Fruit fly (Drosophila melanogaster) whole organism, embryonic: Measurements from ENCODE around the gene neur.

Source experiments
- Bgb ChIP-seq: fragments of 200-800 bp; sonication (Bioruptor generic); IDR thresholded peaks from 2 replicates; pipeline ENCODE4 v1.3.6; 2022; ENCODE audit warnings: missing biosample characterization, missing genetic modification characterization; ENCODE audit not compliant: partially characterized antibody
- Bteb2 ChIP-seq: fragments of 200-800 bp; sonication (Bioruptor generic); optimal IDR thresholded peaks from 2 replicates; lab custom pipeline; 2016; ENCODE audit warnings: missing biosample characterization, missing genetic modification characterization
- CG10654 ChIP-seq: fragments of 200-800 bp; sonication (Bioruptor generic); optimal IDR thresholded peaks from 2 replicates; lab custom pipeline; 2016; ENCODE audit warnings: missing biosample characterization, missing genetic modification characterization
- CG11695 ChIP-seq: fragments of 200-800 bp; sonication (Bioruptor generic); IDR thresholded peaks from 3 replicates; pipeline ENCODE4 v1.3.6; 2022; ENCODE audit warnings: missing biosample characterization, missing genetic modification characterization
- CG12299 ChIP-seq: fragments of 200-800 bp; sonication (Bioruptor generic); optimal IDR thresholded peaks from 2 replicates; lab custom pipeline; 2018; ENCODE audit warnings: missing biosample characterization, mild to moderate bottlenecking, missing genetic modification characterization
- CG13123 ChIP-seq: fragments of 200-800 bp; sonication (Bioruptor generic); optimal IDR thresholded peaks from 2 replicates; lab custom pipeline; 2016; ENCODE audit warnings: missing biosample characterization, missing genetic modification characterization
- CG13775 ChIP-seq: fragments of 200-800 bp; sonication (Bioruptor generic); optimal IDR thresholded peaks from 3 replicates; lab custom pipeline; 2017; ENCODE audit warnings: missing biosample characterization, mild to moderate bottlenecking, missing genetic modification characterization
- CG13894 ChIP-seq: fragments of 200-800 bp; sonication (Bioruptor generic); optimal IDR thresholded peaks from 3 replicates; lab custom pipeline; 2018; ENCODE audit warnings: missing biosample characterization, mild to moderate bottlenecking, missing genetic modification characterization, moderate library complexity
- CG14050 ChIP-seq: fragments of 200-800 bp; sonication (Bioruptor generic); IDR thresholded peaks from 3 replicates; pipeline ENCODE4 v1.3.6; 2022; ENCODE audit warnings: missing biosample characterization, missing genetic modification characterization
- CG15514 ChIP-seq: fragments of 200-800 bp; sonication (Bioruptor generic); optimal IDR thresholded peaks from 3 replicates; lab custom pipeline; 2017; ENCODE audit warnings: missing biosample characterization, missing genetic modification characterization, mild to moderate bottlenecking, moderate library complexity, missing genetic modification reagents
- CG17361 ChIP-seq: fragments of 200-800 bp; sonication (Bioruptor generic); IDR thresholded peaks from 3 replicates; pipeline ENCODE4 v1.3.6; 2022; ENCODE audit warnings: missing biosample characterization, missing genetic modification characterization
- CG18262 ChIP-seq: fragments of 200-800 bp; optimal IDR thresholded peaks from 3 replicates; lab custom pipeline; 2019; ENCODE audit warnings: missing biosample characterization, mild to moderate bottlenecking, missing genetic modification characterization, moderate library complexity
- CG2129 ChIP-seq: fragments of 200-800 bp; sonication (Bioruptor generic); IDR thresholded peaks from 2 replicates; pipeline ENCODE4 v1.3.6; 2022; ENCODE audit warnings: missing biosample characterization, missing genetic modification characterization; ENCODE audit not compliant: partially characterized antibody
- CG3407 ChIP-seq: fragments of 200-800 bp; sonication (Bioruptor generic); optimal IDR thresholded peaks from 2 replicates; lab custom pipeline; 2018; ENCODE audit warnings: missing biosample characterization, mild to moderate bottlenecking, missing genetic modification characterization
- CG34422 ChIP-seq: fragments of 200-800 bp; sonication (Bioruptor generic); IDR thresholded peaks from 3 replicates; pipeline ENCODE4 v1.3.6; 2022; ENCODE audit warnings: missing biosample characterization, missing genetic modification characterization
- CG43689 ChIP-seq: fragments of 200-800 bp; sonication (Bioruptor generic); IDR thresholded peaks from 2 replicates; pipeline ENCODE4 v1.3.6; 2022; ENCODE audit warnings: missing biosample characterization, missing genetic modification characterization
- CG4854 ChIP-seq: fragments of 200-800 bp; sonication (Bioruptor generic); optimal IDR thresholded peaks from 2 replicates; lab custom pipeline; 2016; ENCODE audit warnings: missing biosample characterization, missing genetic modification characterization, inconsistent platforms
- CG6272 ChIP-seq: fragments of 200-800 bp; sonication (Bioruptor generic); IDR thresholded peaks from 2 replicates; pipeline ENCODE4 v1.3.6; 2022; ENCODE audit warnings: missing biosample characterization, missing genetic modification characterization
- CG6683 ChIP-seq: fragments of 200-800 bp; sonication (Bioruptor generic); optimal IDR thresholded peaks from 2 replicates; lab custom pipeline; 2017; ENCODE audit warnings: missing biosample characterization, mild to moderate bottlenecking, missing genetic modification characterization, missing genetic modification reagents
- CG7786 ChIP-seq: fragments of 200-800 bp; sonication (Bioruptor generic); optimal IDR thresholded peaks from 2 replicates; lab custom pipeline; 2016; ENCODE audit warnings: missing biosample characterization, missing genetic modification characterization
- CG8478 ChIP-seq: fragments of >200 bp; optimal IDR thresholded peaks from 2 replicates; lab custom pipeline; 2018
- CTCF ChIP-seq: fragments of 200-800 bp; sonication (Bioruptor generic); optimal IDR thresholded peaks from 2 replicates; lab custom pipeline; 2017; ENCODE audit warnings: missing biosample characterization, mild to moderate bottlenecking, missing genetic modification characterization, moderate library complexity
- D19B ChIP-seq: fragments of 200-800 bp; sonication (Bioruptor generic); optimal IDR thresholded peaks from 2 replicates; lab custom pipeline; 2017; ENCODE audit warnings: missing biosample characterization, mild to moderate bottlenecking, missing genetic modification characterization
- Eip74EF ChIP-seq, 2 experiments: fragments of 200-800 bp in 1 of 2; fragments of >200 bp in 1 of 2; sonication (Bioruptor generic) in 1 of 2; optimal IDR thresholded peaks; 2 replicates each; lab custom pipeline; 2017 to 2019; ENCODE audit warnings: missing biosample characterization in 2 of 2, missing genetic modification characterization in 2 of 2, mild to moderate bottlenecking in 1 of 2, moderate library complexity in 1 of 2
- HLH3B ChIP-seq: fragments of 200-800 bp; sonication (Bioruptor generic); IDR thresholded peaks from 2 replicates; pipeline ENCODE4 v1.3.6; 2022; ENCODE audit warnings: missing biosample characterization, missing genetic modification characterization
- Meics ChIP-seq: fragments of 200-800 bp; sonication (Bioruptor generic); optimal IDR thresholded peaks from 2 replicates; lab custom pipeline; 2017; ENCODE audit warnings: missing biosample characterization, mild to moderate bottlenecking, missing genetic modification characterization
- Nf-YC ChIP-seq: fragments of 200-800 bp; optimal IDR thresholded peaks from 3 replicates; lab custom pipeline; 2019; ENCODE audit warnings: missing biosample characterization, mild to moderate bottlenecking, missing genetic modification characterization, moderate library complexity
- Oaz ChIP-seq: fragments of 200-800 bp; sonication (Bioruptor generic); IDR thresholded peaks from 2 replicates; pipeline ENCODE4 v1.3.6; 2022; ENCODE audit warnings: missing biosample characterization, missing genetic modification characterization
- Scr ChIP-seq: fragments of 200-800 bp; sonication (Bioruptor generic); IDR thresholded peaks from 2 replicates; pipeline ENCODE4 v1.3.6; 2022; ENCODE audit warnings: missing biosample characterization, missing genetic modification characterization; ENCODE audit not compliant: partially characterized antibody
- Sry-δ ChIP-seq: fragments of 200-800 bp; sonication (Bioruptor generic); optimal IDR thresholded peaks from 2 replicates; lab custom pipeline; 2016; ENCODE audit warnings: missing biosample characterization, missing genetic modification characterization
- Trl ChIP-seq, 3 experiments: fragments of >200 bp in 2 of 3; fragments of 200-800 bp in 1 of 3; sonication (Bioruptor generic) in 1 of 3; optimal IDR thresholded peaks; 2 replicates in 1 of 3; 3 replicates in 2 of 3; lab custom pipeline; 2016 to 2017; ENCODE audit warnings: missing biosample characterization in 1 of 3, missing genetic modification characterization in 1 of 3
- Usf ChIP-seq: fragments of 200-800 bp; sonication (Bioruptor generic); optimal IDR thresholded peaks from 2 replicates; lab custom pipeline; 2017; ENCODE audit warnings: missing genotype, missing biosample characterization, missing genetic modification characterization
- abd-A ChIP-seq: fragments of 200-800 bp; sonication (Bioruptor generic); optimal IDR thresholded peaks from 3 replicates; lab custom pipeline; 2019; ENCODE audit warnings: missing biosample characterization, mild to moderate bottlenecking, missing genetic modification characterization, moderate library complexity
- chif ChIP-seq, 2 experiments: fragments of 200-800 bp; sonication (Bioruptor generic); optimal IDR thresholded peaks; 3 replicates each; lab custom pipeline; 2016; ENCODE audit warnings: missing biosample characterization in 2 of 2, missing genetic modification characterization in 2 of 2
- dmrt99B ChIP-seq: fragments of 200-800 bp; sonication (Bioruptor generic); optimal IDR thresholded peaks from 2 replicates; lab custom pipeline; 2018; ENCODE audit warnings: missing biosample characterization, mild to moderate bottlenecking, missing genetic modification characterization, moderate library complexity
- fd3F ChIP-seq: fragments of 200-800 bp; sonication (Bioruptor generic); optimal IDR thresholded peaks from 2 replicates; lab custom pipeline; 2018; ENCODE audit warnings: missing biosample characterization, mild to moderate bottlenecking, missing genetic modification characterization, moderate library complexity
- gcm ChIP-seq: fragments of 200-800 bp; sonication (Bioruptor generic); optimal IDR thresholded peaks from 2 replicates; lab custom pipeline; 2019; ENCODE audit warnings: missing biosample characterization, mild to moderate bottlenecking, missing genetic modification characterization, moderate library complexity
- gcm2 ChIP-seq: fragments of 200-800 bp; sonication (Bioruptor generic); optimal IDR thresholded peaks from 2 replicates; lab custom pipeline; 2016; ENCODE audit warnings: missing biosample characterization, missing genetic modification characterization
- kay ChIP-seq: fragments of 200-800 bp; sonication (Bioruptor generic); optimal IDR thresholded peaks from 2 replicates; lab custom pipeline; 2016; ENCODE audit warnings: missing biosample characterization, missing genetic modification characterization
- klu ChIP-seq: fragments of 200-800 bp; sonication (Bioruptor generic); IDR thresholded peaks from 2 replicates; pipeline ENCODE4 v1.3.6; 2022; ENCODE audit warnings: missing biosample characterization, missing genetic modification characterization
- kni ChIP-seq: fragments of 200-800 bp; sonication (Bioruptor generic); optimal IDR thresholded peaks from 3 replicates; lab custom pipeline; 2017; ENCODE audit warnings: mild to moderate bottlenecking, missing biosample characterization, missing genetic modification reagents, missing genetic modification characterization
- lab ChIP-seq: fragments of 200-800 bp; sonication (Bioruptor generic); optimal IDR thresholded peaks from 3 replicates; lab custom pipeline; 2017; ENCODE audit warnings: missing biosample characterization, missing genetic modification characterization, mild to moderate bottlenecking, moderate library complexity, missing genetic modification reagents
- nerfin-2 ChIP-seq: fragments of 200-800 bp; sonication (Bioruptor generic); IDR thresholded peaks from 2 replicates; pipeline ENCODE4 v1.3.6; 2022; ENCODE audit warnings: missing biosample characterization, missing genetic modification characterization; ENCODE audit not compliant: partially characterized antibody
- org-1 ChIP-seq: fragments of 200-800 bp; sonication (Bioruptor generic); optimal IDR thresholded peaks from 2 replicates; lab custom pipeline; 2017; ENCODE audit warnings: missing biosample characterization, missing genetic modification characterization
- otp ChIP-seq: fragments of 200-800 bp; sonication (Bioruptor generic); IDR thresholded peaks from 3 replicates; pipeline ENCODE4, ENCODE4 v1.3.6; 2022; ENCODE audit warnings: missing biosample characterization, missing genetic modification characterization
- pfk ChIP-seq: fragments of 200-800 bp; sonication (Bioruptor generic); optimal IDR thresholded peaks from 2 replicates; lab custom pipeline; 2018; ENCODE audit warnings: missing biosample characterization, mild to moderate bottlenecking, missing genetic modification characterization, moderate library complexity
- run ChIP-seq: fragments of 200-800 bp; sonication (Bioruptor generic); optimal IDR thresholded peaks from 3 replicates; lab custom pipeline; 2018; ENCODE audit warnings: missing biosample characterization, mild to moderate bottlenecking, missing genetic modification characterization
- tup ChIP-seq: fragments of 200-800 bp; sonication (Bioruptor generic); optimal IDR thresholded peaks from 2 replicates; lab custom pipeline; 2016; ENCODE audit warnings: missing biosample characterization, mild to moderate bottlenecking, missing genetic modification characterization, moderate library complexity
- usp ChIP-seq: fragments of >200 bp; optimal IDR thresholded peaks from 2 replicates; lab custom pipeline; 2017; ENCODE audit warnings: missing biosample characterization, missing genetic modification characterization
- yki ChIP-seq: fragments of >200 bp; optimal IDR thresholded peaks from 3 replicates; lab custom pipeline; 2018
- zfh1 ChIP-seq: fragments of 200-800 bp; sonication (Bioruptor generic); IDR thresholded peaks from 3 replicates; pipeline ENCODE4 v1.3.6; 2022; ENCODE audit warnings: missing biosample characterization, missing genetic modification characterization

neur gene

dm6 chr3R:9038652-9039051 is 619 bp downstream of the neur start, which contains the start of gene hyx (continued):
- TF ChIP-seq nerfin-2 (GFP tag; lab: Robert Waterston, UW) (0 out of 2 replicates have a peak, but pooled peaks have one; percentile 38), CG6272 (no peak), lab (GFP tag; lab: Kevin White, UChicago) (peak; percentile 56), CG11695 (no peak), CG13894 (tag; lab: Kevin White, UChicago) (peak; percentile 59), kni (GFP tag; lab: Kevin White, UChicago) (no peak), D19B (GFP tag; lab: Kevin White, UChicago) (no peak), Bgb (GFP tag; lab: Robert Waterston, UW) (peak; percentile 83), fd3F (GFP tag; lab: Kevin White, UChicago) (no peak), abd-A (tag; lab: Kevin White, UChicago) (no peak), CG34422 (GFP tag; lab: Robert Waterston, UW) (peak; percentile 65; the same call in 2 of the 3 replicates), Bteb2 (GFP tag; lab: Kevin White, UChicago) (peak; percentile 41), CG6683 (GFP tag; lab: Kevin White, UChicago) (peak; percentile 3), gcm (peak; percentile 3), Meics (GFP tag; lab: Kevin White, UChicago) (peak; percentile 36), run (tag; lab: Kevin White, UChicago) (no peak), usp (GFP tag; lab: Kevin White, UChicago) (no peak), kay (GFP tag; lab: Kevin White, UChicago) (no peak), Oaz (no peak), Nf-YC (tag; lab: Kevin White, UChicago) (peak; percentile 48), CG10654 (GFP tag; lab: Kevin White, UChicago) (no peak), Scr (GFP tag; lab: Robert Waterston, UW) (peak; percentile 87), CG14050 (GFP tag; lab: Robert Waterston, UW) (no peak), klu (GFP tag; lab: Robert Waterston, UW) (peak; percentile 44), yki (lab: Kevin White, UChicago) (no peak), dmrt99B (tag; lab: Kevin White, UChicago) (no peak), CG3407 (GFP tag; lab: Kevin White, UChicago) (no peak), tup (GFP tag; lab: Kevin White, UChicago) (no peak), CG17361 (GFP tag; lab: Robert Waterston, UW) (0 out of 3 replicates have a peak, but pooled peaks have one; percentile 15), CG2129 (peak; percentile 82), CG4854 (no peak), CG8478 (lab: Kevin White, UChicago) (no peak), Trl (optimal IDR thresholded peaks at IDR 0.05; lab: Kevin White, UChicago) (no peak), Trl (GFP tag; optimal IDR thresholded peaks at IDR 0.05; lab: Kevin White, UChicago) (peak; percentile 41), CG43689 (GFP tag; lab: Robert Waterston, UW) (no peak), CG13123 (GFP tag; lab: Kevin White, UChicago) (no peak), org-1 (GFP tag; lab: Kevin White, UChicago) (no peak), CG7786 (no peak), CG12299 (no peak), pfk (GFP tag; lab: Kevin White, UChicago) (no peak), Sry-δ (GFP tag; lab: Kevin White, UChicago) (peak; percentile 90), CTCF (GFP tag; lab: Kevin White, UChicago) (no peak), zfh1 (GFP tag; lab: Robert Waterston, UW) (no peak), CG13775 (GFP tag; lab: Kevin White, UChicago) (peak; percentile 34), chif (GFP tag; optimal IDR thresholded peaks at IDR 0.05; lab: Kevin White, UChicago) (peak in 1 of 2 experiments; percentile 16), gcm2 (GFP tag; lab: Kevin White, UChicago) (no peak), HLH3B (GFP tag; lab: Robert Waterston, UW) (no peak), CG18262 (tag; lab: Kevin White, UChicago) (peak; percentile 41), Usf (GFP tag; lab: Kevin White, UChicago) (no peak), CG15514 (GFP tag; lab: Kevin White, UChicago) (peak; percentile 57), Eip74EF (GFP tag; optimal IDR thresholded peaks at IDR 0.05; lab: Kevin White, UChicago) (no peak), otp (GFP tag; lab: Robert Waterston, UW) (no peak)
